Worm (Caenorhabditis elegans) whole organism, midembryonic: Measurements from ENCODE around the gene R13H4.7.

Experiments
- T22C8.4 ChIP-seq: fragments of 200-800 bp; sonication (Bioruptor generic); IDR thresholded peaks from 2 replicates; pipeline ENCODE4 v1.3.6; 2022; ENCODE audit warnings: missing genetic modification characterization, missing compliant biosample characterization
- klf-2 ChIP-seq: fragments of 200-800 bp; sonication (Bioruptor generic); conservative IDR thresholded peaks from 2 replicates; pipeline ENCODE4 v1.3.6; 2022; ENCODE audit warnings: missing genetic modification reagents, missing genetic modification characterization, missing compliant biosample characterization
- ref-1 ChIP-seq: fragments of 200-800 bp; sonication (Bioruptor generic); conservative IDR thresholded peaks from 2 replicates; pipeline ENCODE4 v1.3.6; 2022; ENCODE audit warnings: missing genetic modification reagents, missing genetic modification characterization, missing compliant biosample characterization
- tab-1 ChIP-seq: fragments of 200-800 bp; sonication (Bioruptor generic); IDR thresholded peaks from 2 replicates; pipeline ENCODE4 v1.3.6; 2022; ENCODE audit warnings: missing genetic modification characterization, missing compliant biosample characterization
- ztf-29 ChIP-seq: fragments of 200-800 bp; sonication (Bioruptor generic); IDR thresholded peaks from 2 replicates; pipeline ENCODE4 v1.3.6; 2022; ENCODE audit warnings: missing genetic modification reagents, missing genetic modification characterization, missing compliant biosample characterization

- no peak for TF ChIP-seq ref-1
- TF ChIP-seq T22C8.4 (GFP tag; lab: Robert Waterston, UW), result no peak
- no peak for TF ChIP-seq ztf-29
- no peak for TF ChIP-seq klf-2 (GFP tag; lab: Robert Waterston, UW)
- no peak for TF ChIP-seq tab-1 (GFP tag; lab: Robert Waterston, UW)
These were observed 33.2 kb upstream of the R13H4.7 start for ce11 chrV:11901260-11901659.
